Fruit fly (Drosophila melanogaster) whole organism, wandering third instar larva: Measurements from ENCODE around the gene CG6791.

ENCODE experiments used
- Abd-B ChIP-seq: fragments of >200 bp; optimal IDR thresholded peaks from 2 replicates; lab custom pipeline; 2017; ENCODE audit warnings: missing biosample characterization, missing genetic modification characterization
- CG32264 ChIP-seq: fragments of 200-800 bp; sonication (Bioruptor generic); optimal IDR thresholded peaks from 2 replicates; lab custom pipeline; 2016; ENCODE audit warnings: missing biosample characterization, missing genetic modification characterization
- CG9705 ChIP-seq: fragments of 200-800 bp; sonication (Bioruptor generic); optimal IDR thresholded peaks from 2 replicates; lab custom pipeline; 2018; ENCODE audit warnings: missing biosample characterization, mild to moderate bottlenecking, missing genetic modification characterization
- CrebA ChIP-seq: fragments of 200-800 bp; sonication (Bioruptor generic); optimal IDR thresholded peaks from 2 replicates; lab custom pipeline; 2016; ENCODE audit warnings: missing biosample characterization, mild to moderate bottlenecking, missing genetic modification characterization, borderline replicate concordance
- Dfd ChIP-seq: fragments of >200 bp; optimal IDR thresholded peaks from 2 replicates; lab custom pipeline; 2017; ENCODE audit warnings: missing biosample characterization, missing genetic modification characterization
- Dif ChIP-seq: fragments of 200-275, 200-300 bp; sonication (Bioruptor generic); optimal IDR thresholded peaks from 2 replicates; lab custom pipeline; 2018; ENCODE audit warnings: missing biosample characterization, missing genetic modification characterization; ENCODE audit not compliant: partially characterized antibody
- Hnf4 ChIP-seq: fragments of 200-800 bp; sonication (Bioruptor generic); optimal IDR thresholded peaks from 2 replicates; lab custom pipeline; 2016; ENCODE audit warnings: missing biosample characterization, mild to moderate bottlenecking, missing genetic modification characterization
- Hr78 ChIP-seq: fragments of >200 bp; optimal IDR thresholded peaks from 2 replicates; lab custom pipeline; 2017; ENCODE audit warnings: missing biosample characterization, missing genetic modification characterization
- Hr83 ChIP-seq: fragments of 200-300 bp; sonication (Bioruptor generic); optimal IDR thresholded peaks from 2 replicates; lab custom pipeline; 2016; ENCODE audit warnings: missing biosample characterization, mild to moderate bottlenecking, missing genetic modification characterization, moderate library complexity; ENCODE audit not compliant: poor library complexity, severe bottlenecking
- Jra ChIP-seq: sonication (Bioruptor generic); optimal IDR thresholded peaks from 2 replicates; lab custom pipeline; 2016; ENCODE audit warnings: missing biosample characterization, missing genetic modification characterization
- Mio ChIP-seq: sonication (Bioruptor generic); optimal IDR thresholded peaks from 2 replicates; lab custom pipeline; 2016; ENCODE audit warnings: missing biosample characterization, missing genetic modification characterization
- Myc ChIP-seq: fragments of >200 bp; optimal IDR thresholded peaks from 2 replicates; lab custom pipeline; 2017
- N ChIP-seq: fragments of >200 bp; optimal IDR thresholded peaks from 2 replicates; lab custom pipeline; 2018; ENCODE audit warnings: missing biosample characterization, missing external identifiers, missing genetic modification characterization
- OdsH ChIP-seq: fragments of 200-800 bp; sonication (Bioruptor generic); optimal IDR thresholded peaks from 2 replicates; lab custom pipeline; 2016; ENCODE audit warnings: missing biosample characterization, mild to moderate bottlenecking, missing genetic modification characterization
- Rel ChIP-seq, 2 experiments: fragments of 200-800 bp; sonication (Bioruptor generic) in 1 of 2; optimal IDR thresholded peaks; 2 replicates in 1 of 2; 3 replicates in 1 of 2; lab custom pipeline; 2016 to 2019; ENCODE audit warnings: mild to moderate bottlenecking in 2 of 2, missing biosample characterization in 2 of 2, missing genetic modification characterization in 2 of 2, moderate library complexity in 1 of 2
- Sp1 ChIP-seq: fragments of 200-800 bp; sonication (Bioruptor generic); optimal IDR thresholded peaks from 3 replicates; lab custom pipeline; 2019; ENCODE audit warnings: missing biosample characterization, mild to moderate bottlenecking, missing genetic modification characterization, moderate library complexity
- Vsx2 ChIP-seq: fragments of 200-300, 225-300 bp; sonication (Bioruptor generic); optimal IDR thresholded peaks from 2 replicates; lab custom pipeline; 2018; ENCODE audit warnings: missing biosample characterization, missing genetic modification characterization; ENCODE audit not compliant: partially characterized antibody
- br ChIP-seq: fragments of 200-800 bp; sonication (Bioruptor generic); optimal IDR thresholded peaks from 2 replicates; lab custom pipeline; 2016; ENCODE audit warnings: missing biosample characterization, missing genetic modification characterization
- brk ChIP-seq: fragments of 200-800 bp; sonication (Bioruptor generic); optimal IDR thresholded peaks from 2 replicates; lab custom pipeline; 2016; ENCODE audit warnings: missing biosample characterization, mild to moderate bottlenecking, missing genetic modification characterization
- dl ChIP-seq, 2 experiments: fragments of 175-275, 200-275 bp in 1 of 2; fragments of 200-275 bp in 1 of 2; sonication (Bioruptor generic); optimal IDR thresholded peaks; lab custom pipeline; 2018; ENCODE audit warnings: mild to moderate bottlenecking in 2 of 2, missing biosample characterization in 2 of 2, missing genetic modification characterization in 2 of 2, moderate library complexity in 2 of 2; ENCODE audit not compliant: partially characterized antibody in 2 of 2, insufficient read depth in 1 of 2
- dmrt93B ChIP-seq: fragments of 200-800 bp; sonication (Bioruptor generic); optimal IDR thresholded peaks from 2 replicates; lab custom pipeline; 2018; ENCODE audit warnings: missing biosample characterization, mild to moderate bottlenecking, missing genetic modification characterization
- dsf ChIP-seq: sonication (Bioruptor generic); optimal IDR thresholded peaks from 2 replicates; lab custom pipeline; 2016; ENCODE audit warnings: missing biosample characterization, missing genetic modification characterization, borderline replicate concordance
- ey ChIP-seq: fragments of 200-800 bp; sonication (Bioruptor generic); optimal IDR thresholded peaks from 2 replicates; lab custom pipeline; 2016; ENCODE audit warnings: missing biosample characterization, missing genetic modification characterization
- foxo ChIP-seq, 2 experiments: fragments of 200-800 bp; sonication (Bioruptor generic); optimal IDR thresholded peaks; 2 replicates in 1 of 2; 3 replicates in 1 of 2; lab custom pipeline; 2016 to 2017; ENCODE audit warnings: missing biosample characterization in 2 of 2, missing genetic modification characterization in 2 of 2
- fru ChIP-seq: fragments of 200-800 bp; sonication (Bioruptor generic); optimal IDR thresholded peaks from 3 replicates; lab custom pipeline; 2016; ENCODE audit warnings: missing biosample characterization, mild to moderate bottlenecking, missing genetic modification characterization
- h ChIP-seq: fragments of 200-800 bp; sonication (Bioruptor generic); optimal IDR thresholded peaks from 3 replicates; lab custom pipeline; 2016; ENCODE audit warnings: missing biosample characterization, mild to moderate bottlenecking, missing genetic modification characterization
- jim ChIP-seq: fragments of 175-275, 200-325 bp; sonication (Bioruptor generic); optimal IDR thresholded peaks from 2 replicates; lab custom pipeline; 2016; ENCODE audit warnings: missing biosample characterization, mild to moderate bottlenecking, missing genetic modification characterization
- lola ChIP-seq: fragments of >200 bp; optimal IDR thresholded peaks from 2 replicates; lab custom pipeline; 2017; ENCODE audit warnings: missing biosample characterization, missing genetic modification characterization
- pan ChIP-seq: fragments of >200 bp; optimal IDR thresholded peaks from 2 replicates; lab custom pipeline; 2017
- psq ChIP-seq: fragments of 200-800 bp; sonication (Bioruptor generic); optimal IDR thresholded peaks from 3 replicates; lab custom pipeline; 2017; ENCODE audit warnings: missing biosample characterization, mild to moderate bottlenecking, missing genetic modification characterization, moderate library complexity
- rgr ChIP-seq: fragments of 200-800 bp; sonication (Bioruptor generic); optimal IDR thresholded peaks from 3 replicates; lab custom pipeline; 2016; ENCODE audit warnings: missing biosample characterization, mild to moderate bottlenecking, missing genetic modification characterization
- sage ChIP-seq: fragments of 200-800 bp; sonication (Bioruptor generic); optimal IDR thresholded peaks from 2 replicates; lab custom pipeline; 2016; ENCODE audit warnings: missing biosample characterization, mild to moderate bottlenecking, missing genetic modification characterization
- sv ChIP-seq: fragments of 200-800 bp; sonication (Bioruptor generic); optimal IDR thresholded peaks from 3 replicates; lab custom pipeline; 2016; ENCODE audit warnings: missing biosample characterization, missing genetic modification characterization
- tai ChIP-seq: sonication (Bioruptor generic); optimal IDR thresholded peaks from 2 replicates; lab custom pipeline; 2016; ENCODE audit warnings: missing biosample characterization, missing genetic modification characterization
- usp ChIP-seq: fragments of >200 bp; optimal IDR thresholded peaks from 2 replicates; lab custom pipeline; 2017; ENCODE audit warnings: missing biosample characterization, missing genetic modification characterization
- woc ChIP-seq: sonication (Bioruptor generic); optimal IDR thresholded peaks from 2 replicates; lab custom pipeline; 2016; ENCODE audit warnings: missing biosample characterization, mild to moderate bottlenecking, missing genetic modification characterization

CG6791 gene

dm6 chr3R:11566769-11567570 lies 23.0 kb downstream of the CG6791 start, which contains the start of the genes fabp and sea (continued):
- TF ChIP-seq Rel (GFP tag; optimal IDR thresholded peaks at IDR 0.05; lab: Kevin White, UChicago) (no peak), Rel (tag; optimal IDR thresholded peaks at IDR 0.05; lab: Kevin White, UChicago) (peak; percentile 35), sv (no peak), usp (GFP tag; lab: Kevin White, UChicago) (no peak)

- TF ChIP-seq CrebA (GFP tag; lab: Kevin White, UChicago) = peak; percentile 68
- TF ChIP-seq Rel (GFP tag; optimal IDR thresholded peaks at IDR 0.05; lab: Kevin White, UChicago) = no peak
- peak; percentile 61 for TF ChIP-seq Rel (tag; optimal IDR thresholded peaks at IDR 0.05; lab: Kevin White, UChicago)
- no peak for TF ChIP-seq br (GFP tag; lab: Kevin White, UChicago)
- TF ChIP-seq ey = no peak
- peak; percentile 27 for TF ChIP-seq Hnf4 (GFP tag; lab: Kevin White, UChicago)
- peak; percentile 21 for TF ChIP-seq CG9705 (GFP tag; lab: Kevin White, UChicago)
- TF ChIP-seq Dif = no peak
- peak; percentile 56 for TF ChIP-seq Sp1 (GFP tag; lab: Kevin White, UChicago)
- peak; percentile 3 for TF ChIP-seq tai (GFP tag; lab: Kevin White, UChicago)
Observed at dm6 chr3R:11564792-11565402, 25.0 kb downstream of the CG6791 start.

- peak; percentile 12 for TF ChIP-seq Sp1 (GFP tag; lab: Kevin White, UChicago)
- TF ChIP-seq foxo (GFP tag; optimal IDR thresholded peaks at IDR 0.05; lab: Kevin White, UChicago) = no peak
- no peak for TF ChIP-seq br (GFP tag; lab: Kevin White, UChicago)
- TF ChIP-seq, all 38 proteins: peak for 1
Observed at dm6 chr3R:11563147-11563546, 26.8 kb downstream of the CG6791 start.

dm6 chr3R:11562326-11563109 lies 27.4 kb downstream of the CG6791 start:
- peak; percentile 6 for TF ChIP-seq Abd-B (GFP tag; lab: Kevin White, UChicago)
- peak; percentile 82 for TF ChIP-seq Rel (GFP tag; optimal IDR thresholded peaks at IDR 0.05; lab: Kevin White, UChicago)
- peak; percentile 81 for TF ChIP-seq Rel (tag; optimal IDR thresholded peaks at IDR 0.05; lab: Kevin White, UChicago)
- peak; percentile 88 for TF ChIP-seq sv
- no peak for TF ChIP-seq Hr78 (GFP tag; lab: Kevin White, UChicago)
- TF ChIP-seq N (GFP tag; lab: Kevin White, UChicago) = peak; percentile 67
- peak; percentile 90 for TF ChIP-seq CG32264 (GFP tag; lab: Kevin White, UChicago)
- no peak for TF ChIP-seq lola
- peak; percentile 90 for TF ChIP-seq tai (GFP tag; lab: Kevin White, UChicago)
- peak; percentile 81 for TF ChIP-seq Vsx2 (GFP tag; lab: Kevin White, UChicago)
- TF ChIP-seq ey = peak; percentile 97
- peak; percentile 81 for TF ChIP-seq Mio (GFP tag; lab: Kevin White, UChicago)
- peak; percentile 99 for TF ChIP-seq woc (GFP tag; lab: Kevin White, UChicago)
- peak; percentile 89 for TF ChIP-seq sage
- peak; percentile 100 for TF ChIP-seq fru (GFP tag; lab: Kevin White, UChicago)
- TF ChIP-seq rgr (GFP tag; lab: Kevin White, UChicago) = peak; percentile 97
- TF ChIP-seq foxo (GFP tag; optimal IDR thresholded peaks at IDR 0.05; lab: Kevin White, UChicago) = peak; percentile 93 to 99
- TF ChIP-seq CG9705 (GFP tag; lab: Kevin White, UChicago) = peak; percentile 96
- TF ChIP-seq Dfd (GFP tag; lab: Kevin White, UChicago) = no peak
- no peak for TF ChIP-seq pan (lab: Kevin White, UChicago)
- peak; percentile 67 for TF ChIP-seq Dif
- peak; percentile 69 for TF ChIP-seq Hr83
- TF ChIP-seq psq (GFP tag; lab: Kevin White, UChicago) = peak; percentile 92
- TF ChIP-seq Myc (lab: Kevin White, UChicago) = peak; percentile 73
- peak; percentile 94 for TF ChIP-seq Sp1 (GFP tag; lab: Kevin White, UChicago)
- TF ChIP-seq br (GFP tag; lab: Kevin White, UChicago) = peak; percentile 97
- TF ChIP-seq brk = peak; percentile 87
- TF ChIP-seq h (GFP tag; lab: Kevin White, UChicago) = peak; percentile 98
- peak; percentile 75 for TF ChIP-seq dsf
- TF ChIP-seq dl (GFP tag; optimal IDR thresholded peaks at IDR 0.05; lab: Kevin White, UChicago; ENCODE audit: insufficient read depth in 1 of 2, partially characterized antibody in 2 of 2) = peak in 1 of 2 experiments; percentile 81
- TF ChIP-seq Hnf4 (GFP tag; lab: Kevin White, UChicago) = peak; percentile 96
- TF ChIP-seq usp (GFP tag; lab: Kevin White, UChicago) = no peak
- TF ChIP-seq Jra = peak; percentile 89
- peak; percentile 84 for TF ChIP-seq CrebA (GFP tag; lab: Kevin White, UChicago)
- TF ChIP-seq jim (GFP tag; lab: Kevin White, UChicago) = peak; percentile 8
- TF ChIP-seq OdsH (GFP tag; lab: Kevin White, UChicago) = peak; percentile 97
- peak; percentile 89 for TF ChIP-seq dmrt93B (GFP tag; lab: Kevin White, UChicago)
